Fruit fly (Drosophila melanogaster): ENCODE data around the gene Dnali1.

dm6 chr3R:11893197-11893596 is at the start of gene Dnali1:
- TF ChIP-seq dimm (GFP tag; IDR thresholded peaks at IDR 0.05) (no peak), ac (GFP tag; optimal IDR thresholded peaks at IDR 0.05) (no peak), kay (GFP tag; optimal IDR thresholded peaks at IDR 0.05) (no peak), fru (optimal IDR thresholded peaks at IDR 0.05) (no peak)

Data from whole organism, embryonic.